Worm (Caenorhabditis elegans) whole organism, late embryonic: ENCODE results near the gene C34B4.3.
A peak's percentile ranks its signal among the peaks of the same experiment; 100 is the strongest.

Experiments
- C08G9.2 ChIP-seq: sonication (generic microtip); optimal IDR thresholded peaks from 2 replicates; lab custom pipeline; 2016; ENCODE audit warnings: mild to moderate bottlenecking, missing genetic modification characterization, moderate library complexity, missing compliant biosample characterization
- C38D4.7 ChIP-seq: fragments of 200-800 bp; sonication (Bioruptor generic); optimal IDR thresholded peaks from 2 replicates; lab custom pipeline; 2018; ENCODE audit warnings: mild to moderate bottlenecking, missing genetic modification characterization, moderate library complexity, missing compliant biosample characterization
- K09A11.1 ChIP-seq: sonication (generic microtip); optimal IDR thresholded peaks from 2 replicates; lab custom pipeline; 2017; ENCODE audit warnings: antibody characterized with exemption, mild to moderate bottlenecking, missing genetic modification characterization, missing compliant biosample characterization; ENCODE audit not compliant: insufficient read depth
- T23F11.4 ChIP-seq: fragments of 200-800 bp; sonication (Bioruptor generic); optimal IDR thresholded peaks from 2 replicates; lab custom pipeline; 2018; ENCODE audit warnings: mild to moderate bottlenecking, missing genetic modification characterization, missing compliant biosample characterization
- Y22D7AL.16 ChIP-seq: sonication (generic microtip); optimal IDR thresholded peaks from 2 replicates; lab custom pipeline; 2016; ENCODE audit warnings: missing genetic modification characterization, missing compliant biosample characterization
- ama-1 ChIP-seq: fragments of 150-350 bp; optimal IDR thresholded peaks from 2 replicates; lab custom pipeline; 2014
- ceh-24 ChIP-seq: sonication (generic microtip); optimal IDR thresholded peaks from 2 replicates; lab custom pipeline; 2016; ENCODE audit warnings: mild to moderate bottlenecking, missing genetic modification characterization, missing compliant biosample characterization
- ceh-31 ChIP-seq: sonication (generic microtip); optimal IDR thresholded peaks from 2 replicates; lab custom pipeline; 2016; ENCODE audit warnings: missing genetic modification characterization, missing compliant biosample characterization
- ceh-34 ChIP-seq: sonication (generic microtip); optimal IDR thresholded peaks from 2 replicates; lab custom pipeline; 2016; ENCODE audit warnings: mild to moderate bottlenecking, missing genetic modification characterization, missing compliant biosample characterization
- ceh-45 ChIP-seq: fragments of 200-800 bp; sonication (Bioruptor generic); IDR thresholded peaks from 2 replicates; pipeline ENCODE4 v1.3.6; 2022; ENCODE audit warnings: missing genetic modification reagents, missing genetic modification characterization, missing compliant biosample characterization
- ceh-48 ChIP-seq: sonication (generic microtip); optimal IDR thresholded peaks from 2 replicates; lab custom pipeline; 2016; ENCODE audit warnings: missing genetic modification characterization, inconsistent platforms, missing compliant biosample characterization
- ceh-6 ChIP-seq: fragments of 200-800 bp; sonication (Bioruptor generic); optimal IDR thresholded peaks from 2 replicates; lab custom pipeline; 2018; ENCODE audit warnings: mild to moderate bottlenecking, missing genetic modification characterization, missing compliant biosample characterization
- ceh-9 ChIP-seq: sonication (generic microtip); optimal IDR thresholded peaks from 2 replicates; lab custom pipeline; 2016; ENCODE audit warnings: mild to moderate bottlenecking, missing genetic modification characterization, inconsistent platforms, missing compliant biosample characterization
- dmd-4 ChIP-seq: sonication (generic microtip); optimal IDR thresholded peaks from 2 replicates; lab custom pipeline; 2016; ENCODE audit warnings: borderline replicate concordance, missing genetic modification characterization, missing compliant biosample characterization
- dve-1 ChIP-seq: sonication (generic microtip); optimal IDR thresholded peaks from 2 replicates; lab custom pipeline; 2017; ENCODE audit warnings: antibody characterized with exemption, mild to moderate bottlenecking, missing genetic modification characterization, missing compliant biosample characterization
- ets-4 ChIP-seq: sonication (generic microtip); optimal IDR thresholded peaks from 2 replicates; lab custom pipeline; 2016; ENCODE audit warnings: missing genetic modification characterization, missing compliant biosample characterization
- fkh-10 ChIP-seq: fragments of 150-350 bp; optimal IDR thresholded peaks from 2 replicates; lab custom pipeline; 2014; ENCODE audit warnings: missing biosample characterization, missing genetic modification reagents, missing genetic modification characterization
- fkh-6 ChIP-seq: sonication (generic microtip); optimal IDR thresholded peaks from 2 replicates; lab custom pipeline; 2016; ENCODE audit warnings: missing genetic modification characterization, missing compliant biosample characterization
- gmeb-2 ChIP-seq: sonication (generic microtip); optimal IDR thresholded peaks from 2 replicates; lab custom pipeline; 2016; ENCODE audit warnings: missing genetic modification characterization, inconsistent platforms, missing compliant biosample characterization
- hlh-13 ChIP-seq: fragments of 200-800 bp; sonication (Bioruptor generic); optimal IDR thresholded peaks from 2 replicates; lab custom pipeline; 2018; ENCODE audit warnings: mild to moderate bottlenecking, missing genetic modification characterization, missing compliant biosample characterization
- hlh-15 ChIP-seq: sonication (generic microtip); optimal IDR thresholded peaks from 2 replicates; lab custom pipeline; 2016; ENCODE audit warnings: missing genetic modification characterization, missing compliant biosample characterization
- hlh-6 ChIP-seq: sonication (generic microtip); optimal IDR thresholded peaks from 2 replicates; lab custom pipeline; 2016; ENCODE audit warnings: missing genotype, missing genetic modification characterization, missing compliant biosample characterization
- madf-2 ChIP-seq: sonication (generic microtip); optimal IDR thresholded peaks from 2 replicates; lab custom pipeline; 2017; ENCODE audit warnings: missing genetic modification characterization, missing compliant biosample characterization
- nfya-1 ChIP-seq: sonication (generic microtip); optimal IDR thresholded peaks from 2 replicates; lab custom pipeline; 2017; ENCODE audit warnings: missing genetic modification characterization, mild to moderate bottlenecking, missing compliant biosample characterization, antibody characterized with exemption, moderate library complexity
- nhr-232 ChIP-seq: sonication (generic microtip); optimal IDR thresholded peaks from 2 replicates; lab custom pipeline; 2016; ENCODE audit warnings: missing genetic modification characterization, missing compliant biosample characterization
- pag-3 ChIP-seq: sonication (generic microtip); optimal IDR thresholded peaks from 2 replicates; lab custom pipeline; 2016; ENCODE audit warnings: missing compliant biosample characterization, missing genetic modification characterization, borderline replicate concordance
- pax-1 ChIP-seq: fragments of 150-350 bp; optimal IDR thresholded peaks from 2 replicates; lab custom pipeline; 2014; ENCODE audit warnings: missing biosample characterization, missing genetic modification characterization
- pha-2 ChIP-seq: sonication (generic microtip); optimal IDR thresholded peaks from 2 replicates; lab custom pipeline; 2017; ENCODE audit warnings: mild to moderate bottlenecking, missing genetic modification characterization, missing compliant biosample characterization
- pqm-1 ChIP-seq: sonication (generic microtip); optimal IDR thresholded peaks from 2 replicates; lab custom pipeline; 2016; ENCODE audit warnings: missing genetic modification characterization, missing compliant biosample characterization
- pros-1 ChIP-seq: fragments of 150-350 bp; optimal IDR thresholded peaks from 2 replicates; lab custom pipeline; 2014; ENCODE audit warnings: missing biosample characterization, missing genetic modification reagents, missing genetic modification characterization
- sox-2 ChIP-seq: fragments of 200-800 bp; sonication (Bioruptor generic); IDR thresholded peaks from 2 replicates; pipeline ENCODE4 v1.3.6; 2022; ENCODE audit warnings: missing genetic modification reagents, missing genetic modification characterization, missing compliant biosample characterization
- sox-4 ChIP-seq: sonication (generic microtip); optimal IDR thresholded peaks from 2 replicates; lab custom pipeline; 2017; ENCODE audit warnings: mild to moderate bottlenecking, missing genetic modification characterization, inconsistent platforms, missing compliant biosample characterization
- tbx-2 ChIP-seq: sonication (generic microtip); optimal IDR thresholded peaks from 2 replicates; lab custom pipeline; 2016; ENCODE audit warnings: missing genetic modification characterization, missing compliant biosample characterization
- tbx-7 ChIP-seq: sonication (generic microtip); optimal IDR thresholded peaks from 2 replicates; lab custom pipeline; 2016; ENCODE audit warnings: missing genotype, missing genetic modification characterization, missing compliant biosample characterization
- ttx-3 ChIP-seq: sonication (generic microtip); optimal IDR thresholded peaks from 2 replicates; lab custom pipeline; 2016; ENCODE audit warnings: missing genetic modification reagents, missing genetic modification characterization, missing compliant biosample characterization
- unc-3 ChIP-seq, 2 experiments: fragments of 200-800 bp in 1 of 2; sonication (Bioruptor generic) in 1 of 2; sonication (generic microtip) in 1 of 2; conservative IDR thresholded peaks in 1 of 2; optimal IDR thresholded peaks in 1 of 2; 2 replicates each; pipeline versions ENCODE4 v1.3.6 to Lab custom; 2016 to 2022; ENCODE audit warnings: missing compliant biosample characterization in 2 of 2, missing genetic modification characterization in 2 of 2, missing genetic modification reagents in 1 of 2
- unc-42 ChIP-seq: sonication (generic microtip); optimal IDR thresholded peaks from 2 replicates; lab custom pipeline; 2016; ENCODE audit warnings: missing genotype, missing genetic modification characterization, missing compliant biosample characterization
- unc-55 ChIP-seq: sonication (generic microtip); optimal IDR thresholded peaks from 2 replicates; lab custom pipeline; 2017; ENCODE audit warnings: missing biosample characterization, missing genetic modification reagents, missing genetic modification characterization
- zip-5 ChIP-seq: sonication (generic microtip); optimal IDR thresholded peaks from 2 replicates; lab custom pipeline; 2016; ENCODE audit warnings: missing genetic modification characterization, missing compliant biosample characterization

Gene C34B4.3

DNA sequence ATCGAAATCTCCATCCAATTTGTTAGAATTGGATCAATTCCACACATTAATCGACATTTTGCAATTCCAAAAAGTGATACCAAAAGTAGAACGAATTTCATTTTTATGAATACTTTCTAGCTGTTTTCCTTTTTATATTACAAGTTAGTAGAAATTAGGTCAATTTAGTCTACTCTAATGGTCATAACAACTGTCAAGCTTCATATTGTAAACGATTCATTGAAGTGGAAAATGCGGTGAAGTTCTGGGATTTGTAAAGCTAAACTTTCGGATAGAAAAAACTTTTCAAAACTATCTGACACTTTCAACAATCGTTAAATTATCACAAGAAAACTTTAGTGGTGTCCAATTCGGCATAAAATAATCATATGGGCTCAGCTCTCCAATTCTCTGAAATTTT, 36.3 kb downstream of the C34B4.3 start, which contains the start of gene W07G4.7:
W07G4.7 (minus strand) TSS at position 101 of the 400 bp plus-strand sequence.
- no peak for TF ChIP-seq fkh-6 (tag; lab: Kevin White, UChicago)
- no peak for TF ChIP-seq fkh-10 (GFP tag; lab: Kevin White, UChicago)
- TF ChIP-seq pqm-1 (tag; lab: Kevin White, UChicago) = no peak
- no peak for TF ChIP-seq ceh-45
- TF ChIP-seq ceh-6 (GFP tag; lab: Kevin White, UChicago) = no peak
- TF ChIP-seq C38D4.7 (GFP tag; lab: Kevin White, UChicago) = no peak
- no peak for TF ChIP-seq tbx-7 (tag; lab: Kevin White, UChicago)
- TF ChIP-seq pax-1 (tag; lab: Kevin White, UChicago) = no peak

DNA sequence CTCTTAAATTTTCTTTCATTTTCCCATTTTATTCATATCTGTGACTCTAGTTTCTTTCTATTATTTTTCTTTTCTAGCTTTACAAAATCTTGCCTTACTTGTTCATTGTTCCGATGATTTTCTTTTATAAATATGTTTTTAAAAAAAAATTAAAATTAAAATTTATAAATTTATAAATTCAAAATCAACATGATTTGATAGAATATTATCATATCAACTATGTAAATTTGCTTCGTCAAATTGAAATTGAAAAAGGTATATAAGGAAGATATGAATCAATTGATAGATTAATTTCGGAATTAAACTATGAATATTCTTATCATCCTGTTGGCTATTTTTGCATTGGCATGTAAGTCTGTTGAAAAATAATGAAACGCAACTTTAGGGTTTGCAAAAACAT, 37.7 kb downstream of the C34B4.3 start, which contains the start of gene W07G4.1:
W07G4.1 (plus strand) TSS at position 301 of the 400 bp plus-strand sequence.
- TF ChIP-seq zip-5 (tag; lab: Kevin White, UChicago) (no peak), hlh-6 (tag; lab: Kevin White, UChicago) (no peak), gmeb-2 (tag; lab: Kevin White, UChicago) (no peak)

DNA sequence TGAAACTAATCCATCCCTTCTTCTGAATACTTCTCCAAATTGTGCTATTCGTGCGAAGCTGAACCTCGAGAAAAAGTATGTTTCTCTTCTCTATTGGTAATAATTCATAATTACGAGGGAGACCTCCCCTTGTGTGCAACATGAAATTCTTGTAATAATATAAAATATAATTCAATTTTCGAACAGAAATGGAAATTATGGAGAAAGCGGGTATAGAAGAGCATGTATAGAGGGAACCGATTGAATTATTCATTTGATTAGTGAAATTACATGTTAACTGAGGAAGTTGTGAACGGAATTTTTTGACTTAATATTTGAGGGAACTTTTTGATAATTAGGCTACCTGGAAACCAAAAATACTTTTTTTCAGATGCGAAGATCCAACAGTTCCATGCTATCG, 42.1 kb downstream of the C34B4.3 start:
- TF ChIP-seq unc-42 (tag; lab: Kevin White, UChicago) (peak; percentile 91), fkh-10 (GFP tag; lab: Kevin White, UChicago) (no peak)
- TF ChIP-seq, all 69 proteins: peak for 1

DNA sequence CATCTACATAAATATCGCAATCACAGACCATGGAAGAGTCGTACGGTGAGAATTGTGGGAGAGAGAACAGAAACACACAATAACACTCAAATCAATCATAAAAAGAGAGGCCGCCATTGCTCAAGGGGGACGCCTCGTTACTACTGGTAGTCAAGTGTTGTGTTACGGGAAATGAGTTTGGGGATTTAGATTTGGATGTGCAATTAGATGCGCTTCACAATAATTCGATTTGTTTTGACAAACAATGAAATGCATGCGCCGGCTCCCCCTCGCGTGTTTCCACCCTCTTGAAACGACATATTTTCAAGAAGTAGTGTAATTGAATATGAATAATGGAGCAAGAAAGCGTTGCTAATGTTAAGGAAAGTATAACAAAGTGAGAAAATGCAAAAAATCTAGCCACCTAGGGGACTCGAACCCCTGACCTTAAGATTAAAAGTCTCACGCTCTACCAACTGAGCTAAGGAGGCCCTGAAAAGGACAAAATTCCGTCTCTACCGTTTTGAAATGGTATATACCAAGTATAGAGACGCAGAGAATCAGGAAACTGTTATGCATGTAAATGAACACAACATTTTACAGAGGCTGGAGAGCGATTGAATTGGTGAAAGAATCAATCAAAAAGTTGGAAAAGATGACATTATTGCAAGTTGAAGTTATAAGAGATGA, 44.2 kb downstream of the C34B4.3 start:
- TF ChIP-seq unc-42 (tag; lab: Kevin White, UChicago) = peak; percentile 93
- TF ChIP-seq ceh-48 = no peak

DNA sequence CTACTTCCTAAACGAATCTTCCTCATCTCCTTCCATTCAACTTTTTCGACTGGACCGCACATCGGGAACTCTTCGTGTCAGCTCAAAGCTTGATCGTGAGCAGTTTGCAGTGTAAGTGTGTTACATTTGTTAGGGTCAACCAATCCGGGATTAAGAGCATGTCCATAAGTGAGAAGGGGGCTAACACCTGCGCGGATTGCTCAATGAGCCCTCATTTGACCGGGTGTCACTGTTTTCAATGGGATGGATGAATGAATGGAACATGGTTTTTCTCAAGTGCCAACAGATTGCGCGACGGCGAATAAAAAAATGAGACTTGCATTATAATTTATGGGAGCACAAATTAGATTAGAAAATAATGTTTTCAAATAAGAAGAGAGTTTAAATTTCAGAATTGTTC, 45.7 kb downstream of the C34B4.3 start:
- no peak for TF ChIP-seq tbx-2 (tag; lab: Kevin White, UChicago)
- TF ChIP-seq hlh-6 (tag; lab: Kevin White, UChicago) = no peak
- no peak for TF ChIP-seq nhr-232 (tag; lab: Kevin White, UChicago)
- no peak for TF ChIP-seq Y22D7AL.16 (tag; lab: Kevin White, UChicago)
- TF ChIP-seq tbx-7 (tag; lab: Kevin White, UChicago) = no peak
- TF ChIP-seq pha-2 (tag; lab: Kevin White, UChicago) = no peak
- TF ChIP-seq unc-55 (GFP tag; lab: Kevin White, UChicago) = no peak
- TF ChIP-seq ceh-9 (tag; lab: Kevin White, UChicago) = no peak
- no peak for TF ChIP-seq dve-1 (tag; lab: Kevin White, UChicago)
- TF ChIP-seq nfya-1 (tag; lab: Kevin White, UChicago) = no peak
- TF ChIP-seq ets-4 (tag; lab: Kevin White, UChicago) = no peak
- no peak for TF ChIP-seq dmd-4 (tag; lab: Kevin White, UChicago)
- TF ChIP-seq fkh-6 (tag; lab: Kevin White, UChicago) = no peak
- no peak for TF ChIP-seq pag-3 (tag; lab: Kevin White, UChicago)

DNA sequence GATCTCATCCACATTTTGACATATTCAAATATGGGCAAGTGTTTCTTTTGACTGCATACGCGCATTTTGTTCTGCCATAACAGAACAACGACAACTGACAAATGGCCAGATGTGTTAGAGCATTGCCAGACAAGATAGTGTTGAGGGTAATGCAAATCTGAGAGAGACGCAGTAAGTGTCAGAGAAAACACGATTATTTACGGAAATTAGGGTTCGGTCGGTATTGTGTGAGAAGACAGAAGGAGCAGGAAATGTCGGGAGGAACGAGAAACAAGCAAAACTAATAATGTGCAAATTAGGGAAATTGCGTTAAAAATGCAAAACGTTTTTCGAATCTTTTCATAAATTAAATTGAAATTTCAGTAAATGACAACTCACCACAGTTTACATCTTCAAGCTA, 46.5 kb downstream of the C34B4.3 start:
- TF ChIP-seq pha-2 (tag; lab: Kevin White, UChicago) (no peak), K09A11.1 (tag; lab: Kevin White, UChicago) (no peak), pag-3 (tag; lab: Kevin White, UChicago) (no peak), C08G9.2 (tag; lab: Kevin White, UChicago) (no peak), madf-2 (no peak), ceh-34 (tag; lab: Kevin White, UChicago) (no peak), ttx-3 (tag; lab: Kevin White, UChicago) (no peak), ceh-24 (tag; lab: Kevin White, UChicago) (no peak), ceh-6 (GFP tag; lab: Kevin White, UChicago) (no peak), ceh-45 (no peak), sox-4 (tag; lab: Kevin White, UChicago) (no peak), hlh-15 (no peak), ets-4 (tag; lab: Kevin White, UChicago) (no peak), unc-3 (GFP tag; conservative IDR thresholded peaks at IDR 0.05; lab: Robert Waterston, UW) (no peak), unc-3 (tag; optimal IDR thresholded peaks at IDR 0.05; lab: Kevin White, UChicago) (no peak), ceh-31 (peak; percentile 60), pros-1 (tag; lab: Kevin White, UChicago) (no peak), ama-1 (lab: Kevin White, UChicago) (no peak), C38D4.7 (GFP tag; lab: Kevin White, UChicago) (no peak), T23F11.4 (no peak), unc-42 (tag; lab: Kevin White, UChicago) (peak; percentile 99), hlh-13 (GFP tag; lab: Kevin White, UChicago) (no peak), gmeb-2 (tag; lab: Kevin White, UChicago) (no peak), sox-2 (GFP tag; lab: Robert Waterston, UW) (peak; percentile 8; the same call in 1 of the 2 replicates)
